Worm (Caenorhabditis elegans) whole organism, midembryonic: ENCODE measurements around the gene smut-1.

Source experiments
- T22C8.4 ChIP-seq: fragments of 200-800 bp; sonication (Bioruptor generic); IDR thresholded peaks from 2 replicates; pipeline ENCODE4 v1.3.6; 2022; ENCODE audit warnings: missing genetic modification characterization, missing compliant biosample characterization
- cog-1 ChIP-seq: sonication (generic microtip); optimal IDR thresholded peaks from 2 replicates; lab custom pipeline; 2016; ENCODE audit warnings: missing genetic modification characterization, missing compliant biosample characterization
- flt-1 ChIP-seq: fragments of 200-800 bp; sonication (Bioruptor generic); IDR thresholded peaks from 2 replicates; pipeline ENCODE4 v1.3.6; 2022; ENCODE audit warnings: missing genetic modification characterization, missing compliant biosample characterization
- klf-2 ChIP-seq: fragments of 200-800 bp; sonication (Bioruptor generic); conservative IDR thresholded peaks from 2 replicates; pipeline ENCODE4 v1.3.6; 2022; ENCODE audit warnings: missing genetic modification reagents, missing genetic modification characterization, missing compliant biosample characterization
- med-1 ChIP-seq: sonication (generic microtip); optimal IDR thresholded peaks from 2 replicates; lab custom pipeline; 2017; ENCODE audit warnings: missing genetic modification characterization, mild to moderate bottlenecking, missing compliant biosample characterization, antibody characterized with exemption, missing genetic modification reagents; ENCODE audit not compliant: insufficient read depth
- ref-1 ChIP-seq: fragments of 200-800 bp; sonication (Bioruptor generic); conservative IDR thresholded peaks from 2 replicates; pipeline ENCODE4 v1.3.6; 2022; ENCODE audit warnings: missing genetic modification reagents, missing genetic modification characterization, missing compliant biosample characterization
- tab-1 ChIP-seq: fragments of 200-800 bp; sonication (Bioruptor generic); IDR thresholded peaks from 2 replicates; pipeline ENCODE4 v1.3.6; 2022; ENCODE audit warnings: missing genetic modification characterization, missing compliant biosample characterization
- ztf-29 ChIP-seq: fragments of 200-800 bp; sonication (Bioruptor generic); IDR thresholded peaks from 2 replicates; pipeline ENCODE4 v1.3.6; 2022; ENCODE audit warnings: missing genetic modification reagents, missing genetic modification characterization, missing compliant biosample characterization

DNA sequence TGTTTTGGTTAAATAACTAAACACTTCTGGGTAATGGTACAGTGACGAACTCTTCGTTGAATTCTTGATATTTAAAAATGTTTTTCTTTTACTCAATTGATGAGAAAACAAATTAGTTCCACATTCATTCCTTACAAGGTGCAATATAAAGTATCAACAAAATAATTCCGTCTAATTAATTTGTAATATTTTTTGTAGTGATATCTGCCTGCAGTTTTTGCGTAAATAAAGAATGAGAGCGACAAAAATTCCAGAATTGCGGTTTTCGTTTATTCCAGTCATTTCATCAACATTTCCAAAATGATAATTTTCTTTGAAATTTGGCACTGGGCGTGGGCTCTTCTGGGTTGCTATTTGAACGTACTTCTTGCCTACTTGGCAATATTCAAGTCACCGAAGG is 41.6 kb upstream of the smut-1 start, which contains the start of gene srd-20:
- TF ChIP-seq ztf-29 (GFP tag; lab: Robert Waterston, UW), result no peak
- TF ChIP-seq flt-1, result no peak
- TF ChIP-seq tab-1, result no peak
- no peak for TF ChIP-seq med-1
- TF ChIP-seq cog-1, result no peak
- no peak for TF ChIP-seq ref-1 (GFP tag; lab: Robert Waterston, UW)
- TF ChIP-seq T22C8.4 (GFP tag; lab: Robert Waterston, UW), result no peak
- TF ChIP-seq klf-2, result no peak
